Worm (Caenorhabditis elegans): ENCODE measurements around the gene C03C10.5.
A peak's percentile ranks its signal among the peaks of the same experiment; 100 is the strongest.

ce11 chrIII:4088338-4088918 lies 3.5 kb downstream of the C03C10.5 start:
- TF ChIP-seq egl-27 (tag; optimal IDR thresholded peaks at IDR 0.05) (no peak), lsy-2 (tag; optimal IDR thresholded peaks at IDR 0.05) (peak in 1 of 2 experiments; percentile 69), daf-12 (tag; optimal IDR thresholded peaks at IDR 0.05) (no peak), dmd-8 (GFP tag; IDR thresholded peaks at IDR 0.05) (no peak), skn-1 (tag; optimal IDR thresholded peaks at IDR 0.05) (no peak), nhr-25 (tag; optimal IDR thresholded peaks at IDR 0.05; ENCODE audit: borderline replicate concordance, insufficient read depth) (no peak), unc-130 (GFP tag; optimal IDR thresholded peaks at IDR 0.05) (no peak), lir-3 (tag; optimal IDR thresholded peaks at IDR 0.05) (no peak), T26A8.4 (GFP tag; IDR thresholded peaks at IDR 0.05) (no peak), mep-1 (tag; optimal IDR thresholded peaks at IDR 0.05) (peak; percentile 17)

Data from whole organism, L4 larva.